Fruit fly (Drosophila melanogaster): ENCODE results near the gene srp.

The srp gene

DNA sequence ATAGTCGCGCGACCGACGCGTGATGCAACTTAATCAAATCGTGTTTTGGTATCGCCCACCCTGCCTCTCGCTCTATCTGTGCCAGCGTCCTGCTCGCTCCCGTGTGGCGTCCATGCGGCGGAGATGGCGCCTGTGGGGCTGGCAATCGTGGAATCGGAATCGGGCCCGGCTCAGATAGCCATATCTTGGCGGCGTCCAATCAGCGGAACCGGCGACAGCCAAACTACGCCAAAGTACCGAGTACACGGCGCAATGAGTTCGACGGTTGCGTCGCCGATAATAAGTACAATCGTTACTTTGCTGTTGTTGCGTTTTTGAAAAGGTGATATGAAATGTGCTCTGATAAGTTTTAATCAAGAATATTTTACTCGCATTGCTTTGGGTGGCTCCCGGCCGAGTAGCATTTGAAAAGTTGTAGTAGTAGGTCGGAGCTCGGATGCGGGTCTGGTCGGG is at the start of gene srp:
Gene srp, plus strand, starts transcription at position 391 of the 453 bp plus-strand sequence.
- no peak for TF ChIP-seq Sin3A (optimal IDR thresholded peaks at IDR 0.05)
- TF ChIP-seq insv (optimal IDR thresholded peaks at IDR 0.05), result no peak
- TF ChIP-seq ttk (optimal IDR thresholded peaks at IDR 0.05), result no peak
- TF ChIP-seq Myc (optimal IDR thresholded peaks at IDR 0.05), result no peak
- no peak for TF ChIP-seq h (optimal IDR thresholded peaks at IDR 0.05)
- no peak for TF ChIP-seq psq (optimal IDR thresholded peaks at IDR 0.05)

DNA sequence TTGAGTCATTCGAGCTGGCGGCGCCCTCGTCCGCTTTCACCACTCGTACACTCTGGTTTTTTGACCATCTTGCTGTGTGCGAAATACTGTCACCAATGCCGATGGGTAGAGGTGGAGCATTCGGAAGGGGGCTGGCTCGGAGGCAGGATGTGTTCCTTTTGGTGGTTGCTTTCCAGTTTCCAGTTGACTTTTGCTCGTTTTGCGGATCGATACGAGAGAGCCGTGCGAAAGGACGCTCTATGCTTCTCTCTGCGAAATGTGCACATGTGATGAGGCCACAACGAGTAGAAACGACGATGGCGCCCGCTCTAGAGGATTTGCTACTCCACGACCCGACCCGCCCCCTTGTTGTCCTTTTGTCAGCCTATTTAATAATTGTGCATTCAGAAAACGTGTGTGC is 48.2 kb upstream of the srp start:
- TF ChIP-seq ttk (optimal IDR thresholded peaks at IDR 0.05), result no peak
- TF ChIP-seq Sin3A (optimal IDR thresholded peaks at IDR 0.05), result no peak
- no peak for TF ChIP-seq h (optimal IDR thresholded peaks at IDR 0.05)
- no peak for TF ChIP-seq insv (optimal IDR thresholded peaks at IDR 0.05)
- no peak for TF ChIP-seq psq (optimal IDR thresholded peaks at IDR 0.05)
- no peak for TF ChIP-seq Myc (optimal IDR thresholded peaks at IDR 0.05)

DNA sequence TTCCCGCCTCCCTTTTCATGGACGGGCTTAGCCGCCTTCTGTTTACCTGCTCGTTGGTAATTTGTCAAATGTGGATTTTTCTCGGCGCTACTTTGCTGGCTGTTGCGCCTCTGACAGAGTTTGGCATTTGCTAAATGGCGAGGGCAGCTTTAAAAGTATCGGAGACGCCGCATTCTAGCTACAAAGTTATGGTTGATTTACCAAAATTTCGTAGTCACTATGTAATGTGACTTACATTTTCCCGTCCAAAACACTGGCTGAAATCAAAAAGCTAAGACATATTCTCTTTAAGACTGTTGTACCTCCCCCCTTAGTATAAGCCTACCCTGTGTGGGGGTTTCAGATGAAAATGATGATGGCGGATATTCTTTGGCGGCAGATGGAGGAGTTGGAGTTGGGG is 38.3 kb upstream of the srp start:
- TF ChIP-seq Myc (optimal IDR thresholded peaks at IDR 0.05) (no peak), insv (optimal IDR thresholded peaks at IDR 0.05) (no peak), ttk (optimal IDR thresholded peaks at IDR 0.05) (no peak), h (optimal IDR thresholded peaks at IDR 0.05) (no peak), Sin3A (optimal IDR thresholded peaks at IDR 0.05) (no peak), psq (optimal IDR thresholded peaks at IDR 0.05) (no peak)

DNA sequence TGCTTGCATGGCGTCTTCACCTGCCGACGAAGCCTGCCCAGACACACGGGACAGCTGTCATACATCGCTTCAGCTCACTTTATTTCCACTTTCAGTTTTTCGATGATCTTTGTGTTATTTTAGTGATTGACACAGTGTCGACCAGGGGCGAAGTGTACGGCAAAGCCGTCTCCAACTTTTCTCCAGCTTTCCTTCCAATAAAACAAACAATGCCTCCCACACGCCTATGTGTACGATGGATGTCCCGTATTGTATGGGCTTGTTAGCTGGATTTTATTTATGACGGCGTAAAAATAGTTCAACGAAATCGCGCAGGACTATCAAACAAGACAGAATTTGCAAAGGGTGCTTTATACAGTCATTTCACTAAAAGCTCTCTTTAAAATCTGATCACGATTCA is 35.1 kb upstream of the srp start, which contains the start of the genes CG31088 and CG46383:
Gene CG31088, minus strand, starts transcription at position 101 of the 400 bp plus-strand sequence.
Gene CG46383, minus strand, starts transcription at position 101 of the 400 bp plus-strand sequence.
- TF ChIP-seq Sin3A (optimal IDR thresholded peaks at IDR 0.05), result no peak
- no peak for TF ChIP-seq h (optimal IDR thresholded peaks at IDR 0.05)
- TF ChIP-seq psq (optimal IDR thresholded peaks at IDR 0.05), result no peak
- no peak for TF ChIP-seq Myc (optimal IDR thresholded peaks at IDR 0.05)
- TF ChIP-seq ttk (optimal IDR thresholded peaks at IDR 0.05), result no peak
- no peak for TF ChIP-seq insv (optimal IDR thresholded peaks at IDR 0.05)

DNA sequence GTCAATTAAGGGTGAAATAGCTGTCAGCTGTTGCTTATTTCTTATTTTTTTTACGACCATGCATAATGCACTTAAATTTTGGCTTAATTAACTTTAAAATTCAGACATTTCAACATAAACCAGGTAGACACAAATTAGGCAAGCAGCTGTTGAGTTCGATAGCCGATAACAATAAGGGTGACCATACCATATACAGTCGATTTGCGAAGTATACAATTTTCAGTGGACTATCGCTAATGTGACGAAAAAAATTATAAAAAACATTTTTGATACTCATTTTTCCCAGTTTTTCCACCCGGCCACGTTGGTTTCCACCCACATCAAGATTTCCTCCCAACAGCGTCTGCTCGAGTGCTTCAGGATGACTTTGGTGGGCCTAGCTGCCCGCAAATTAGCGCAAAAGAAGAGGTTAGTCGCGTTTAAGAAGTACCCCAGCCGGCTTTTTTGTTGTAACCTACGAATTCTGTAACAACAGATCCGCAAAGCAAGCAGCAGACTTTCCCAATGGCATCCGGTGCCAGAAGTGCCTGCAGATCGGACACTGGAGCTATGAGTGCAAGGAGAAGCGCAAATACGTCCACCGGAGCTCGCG is 22.2 kb upstream of the srp start, which contains the start of the genes CG4287 and CG5516:
Gene CG4287, minus strand, starts transcription at position 178 of the 592 bp plus-strand sequence.
Gene CG5516, plus strand, starts transcription at position 195 of the 592 bp plus-strand sequence.
- TF ChIP-seq insv (optimal IDR thresholded peaks at IDR 0.05) (no peak), h (optimal IDR thresholded peaks at IDR 0.05) (no peak), psq (optimal IDR thresholded peaks at IDR 0.05) (no peak), ttk (optimal IDR thresholded peaks at IDR 0.05) (no peak), Myc (optimal IDR thresholded peaks at IDR 0.05) (no peak), Sin3A (optimal IDR thresholded peaks at IDR 0.05) (no peak)

DNA sequence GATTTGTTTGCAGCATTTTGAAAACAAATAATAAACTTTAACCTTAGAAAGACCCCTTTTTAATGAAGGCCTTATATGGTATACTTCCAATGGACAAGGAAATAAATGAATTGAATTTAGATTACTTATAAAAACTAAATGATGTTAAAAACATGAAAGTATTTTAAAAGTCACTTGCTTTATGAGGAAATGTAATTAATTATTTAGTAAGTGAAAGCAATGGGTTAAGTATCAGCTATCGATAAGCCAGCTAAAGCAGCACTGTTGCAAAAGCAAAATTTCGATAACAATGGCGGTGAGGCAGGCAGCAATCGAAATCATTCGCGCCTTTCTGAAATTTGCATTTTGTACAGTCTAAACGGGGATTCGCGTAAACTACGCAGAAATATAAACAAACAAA is 20.8 kb upstream of the srp start, which contains the start of the genes CG32856 and Rbf2:
Gene CG32856, minus strand, starts transcription at position 183 of the 400 bp plus-strand sequence.
Gene Rbf2, plus strand, starts transcription at position 278 of the 400 bp plus-strand sequence.
- TF ChIP-seq insv (optimal IDR thresholded peaks at IDR 0.05) (no peak), psq (optimal IDR thresholded peaks at IDR 0.05) (no peak), Myc (optimal IDR thresholded peaks at IDR 0.05) (no peak), Sin3A (optimal IDR thresholded peaks at IDR 0.05) (no peak), h (optimal IDR thresholded peaks at IDR 0.05) (no peak), ttk (optimal IDR thresholded peaks at IDR 0.05) (no peak)

DNA sequence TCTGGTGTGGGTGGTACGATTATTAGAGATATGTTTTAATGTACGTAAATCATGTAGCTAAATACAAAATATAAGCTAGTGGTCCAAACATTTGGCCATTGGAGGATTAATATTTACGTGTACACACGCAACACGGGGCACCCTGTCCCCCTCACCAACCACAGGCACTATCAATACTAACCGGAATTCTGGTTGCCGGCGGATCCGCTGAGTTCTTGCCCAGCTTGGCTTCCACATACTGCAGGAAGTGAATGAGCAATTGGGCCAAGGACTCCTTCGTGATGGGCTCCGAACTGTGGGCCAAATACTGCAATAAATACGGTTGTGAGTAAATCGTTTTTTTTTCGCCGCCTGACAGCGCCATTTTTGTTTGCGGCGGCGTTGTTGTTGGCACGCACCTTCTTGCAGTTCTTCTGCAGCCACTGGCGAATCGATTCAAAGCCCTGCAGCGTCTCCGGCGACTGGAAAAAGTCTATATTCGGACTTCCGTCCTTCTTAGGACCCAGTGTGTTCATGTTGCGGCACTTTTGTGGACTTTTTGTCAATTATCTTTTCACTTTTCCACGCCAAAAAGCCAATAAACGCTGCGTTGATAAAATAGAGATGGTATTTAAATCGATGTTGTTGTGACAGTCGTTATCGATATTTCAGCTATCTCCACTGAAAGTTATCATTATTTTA is 13.5 kb upstream of the srp start, which contains the start of gene mor:
Gene mor, minus strand, starts transcription at position 616 of the 681 bp plus-strand sequence.
- TF ChIP-seq ttk (optimal IDR thresholded peaks at IDR 0.05) (no peak), h (optimal IDR thresholded peaks at IDR 0.05) (no peak), Myc (optimal IDR thresholded peaks at IDR 0.05) (no peak), Sin3A (optimal IDR thresholded peaks at IDR 0.05) (no peak), psq (optimal IDR thresholded peaks at IDR 0.05) (no peak), insv (optimal IDR thresholded peaks at IDR 0.05) (no peak)

DNA sequence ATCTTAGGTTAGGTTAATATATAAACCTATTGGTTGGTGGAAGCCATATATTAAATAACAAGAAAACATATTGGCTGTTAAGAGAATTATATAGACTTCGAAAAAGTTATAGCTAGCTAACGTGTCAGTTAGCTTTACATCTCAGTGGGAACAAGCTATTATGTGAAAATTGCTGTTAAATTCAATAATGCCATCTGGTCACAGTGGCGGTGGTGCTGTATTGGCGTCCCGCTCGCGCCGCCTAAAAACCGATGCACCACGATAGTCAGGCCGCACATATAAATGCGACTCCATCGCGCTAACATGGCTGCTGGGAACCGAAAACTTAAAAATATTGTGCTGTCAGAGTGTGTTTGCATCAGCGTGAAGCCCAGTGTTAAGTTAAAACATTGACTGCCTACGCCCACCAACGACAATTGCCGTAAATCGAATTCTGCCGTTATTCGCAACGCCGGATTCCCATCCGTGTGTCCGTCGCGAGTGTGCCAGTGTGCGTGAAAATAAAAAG is 12.9 kb upstream of the srp start, which contains the start of gene Hel89B:
Gene Hel89B, plus strand, starts transcription at position 320 of the 508 bp plus-strand sequence.
- TF ChIP-seq insv (optimal IDR thresholded peaks at IDR 0.05) (no peak), psq (optimal IDR thresholded peaks at IDR 0.05) (no peak), Myc (optimal IDR thresholded peaks at IDR 0.05) (no peak), Sin3A (optimal IDR thresholded peaks at IDR 0.05) (no peak), h (optimal IDR thresholded peaks at IDR 0.05) (no peak), ttk (optimal IDR thresholded peaks at IDR 0.05) (no peak)

DNA sequence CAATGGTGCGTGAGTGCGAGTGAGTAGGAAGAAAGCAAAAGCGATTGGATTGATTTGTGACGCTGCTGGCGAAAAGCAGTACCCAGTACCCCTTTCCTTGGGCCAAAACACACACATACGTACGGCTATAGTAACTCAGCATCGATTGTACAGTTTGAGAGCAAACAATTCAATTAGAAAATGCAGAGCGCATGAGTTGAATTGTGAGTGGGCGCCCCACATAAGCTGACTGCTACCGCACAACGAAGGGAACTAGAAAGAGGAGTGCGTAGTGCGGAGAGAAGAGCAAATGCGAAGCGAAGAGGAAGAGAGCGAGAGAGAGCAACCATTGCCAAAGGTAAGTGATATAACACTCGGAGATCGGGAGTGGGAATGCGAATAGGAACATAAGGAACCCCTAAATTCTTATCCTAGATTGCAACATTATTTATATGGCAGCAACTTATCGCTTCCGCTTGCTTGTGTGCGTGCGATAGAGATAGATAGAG is 12.4 kb upstream of the srp start:
- TF ChIP-seq Sin3A (optimal IDR thresholded peaks at IDR 0.05) (no peak), h (optimal IDR thresholded peaks at IDR 0.05) (no peak), insv (optimal IDR thresholded peaks at IDR 0.05) (no peak), Myc (optimal IDR thresholded peaks at IDR 0.05) (no peak)

DNA sequence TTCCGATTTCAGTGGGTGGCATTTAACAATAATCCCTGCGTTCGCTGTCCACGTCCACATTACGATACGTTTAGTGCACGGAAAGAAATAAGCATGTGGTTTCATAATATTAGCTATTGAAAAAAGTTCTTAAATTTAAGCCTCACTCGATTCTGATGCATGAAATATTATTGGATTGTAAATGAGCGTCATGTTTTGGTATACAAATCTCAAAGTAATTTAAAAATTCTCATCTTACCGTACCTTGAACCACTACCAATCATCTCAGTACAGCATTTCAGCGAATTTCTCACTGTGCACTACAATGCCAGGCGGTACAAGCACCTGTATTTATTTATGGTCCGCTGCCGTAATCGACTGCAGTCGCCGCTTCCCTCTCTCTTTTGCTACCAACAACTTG is 11.7 kb upstream of the srp start:
- no peak for TF ChIP-seq psq (optimal IDR thresholded peaks at IDR 0.05)
- TF ChIP-seq ttk (optimal IDR thresholded peaks at IDR 0.05), result peak; percentile 30

DNA sequence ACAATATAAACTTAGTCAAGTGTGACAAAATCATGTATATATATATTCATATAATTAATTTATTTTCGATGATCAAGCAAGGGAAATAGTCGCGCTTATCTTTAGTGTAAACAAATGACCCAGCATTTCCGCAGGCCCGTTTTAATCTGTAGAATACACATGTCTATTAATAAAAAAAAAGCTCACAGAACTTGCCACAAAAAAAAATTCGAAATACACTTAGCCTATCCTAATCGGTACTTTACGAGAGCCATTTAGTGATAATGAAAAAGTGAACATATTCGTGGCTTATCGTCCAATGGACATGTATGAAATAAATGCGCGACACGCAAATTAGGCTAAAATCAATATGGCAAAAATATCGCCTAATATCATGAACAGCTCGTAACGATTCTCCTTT is 10.8 kb upstream of the srp start:
- no peak for TF ChIP-seq Myc (optimal IDR thresholded peaks at IDR 0.05)
- TF ChIP-seq Sin3A (optimal IDR thresholded peaks at IDR 0.05), result no peak

DNA sequence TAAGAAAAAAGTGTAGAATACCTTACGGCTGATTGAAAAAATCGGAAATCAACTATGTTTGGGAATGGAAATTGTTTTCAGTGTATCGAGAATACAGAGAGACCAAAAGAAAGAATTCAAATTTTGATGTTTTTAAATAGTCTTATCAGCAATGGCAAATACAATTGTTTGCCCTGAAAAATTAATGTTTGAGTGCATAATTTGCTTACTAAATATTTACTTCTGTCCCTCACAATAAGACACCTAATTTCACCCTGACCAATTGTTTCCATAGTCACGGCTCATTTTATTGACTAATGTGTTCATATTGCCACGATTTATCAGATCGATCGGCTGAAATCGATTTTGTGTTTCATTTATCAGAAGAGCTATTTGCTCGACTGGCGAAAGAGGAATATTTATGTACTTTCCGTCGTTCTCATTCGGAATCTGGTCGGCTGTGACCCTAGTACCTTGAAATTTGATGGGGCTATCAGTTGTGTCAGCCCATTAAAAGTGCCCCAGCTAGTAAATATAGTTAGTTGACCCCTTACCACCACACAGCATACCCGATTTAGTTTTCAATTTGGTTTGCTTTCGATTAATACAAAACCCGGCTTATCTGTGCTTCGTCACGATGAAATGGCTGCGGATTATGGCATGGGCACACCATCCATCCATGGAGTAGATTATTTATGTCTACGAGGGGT is 2.3 kb upstream of the srp start:
- TF ChIP-seq h (optimal IDR thresholded peaks at IDR 0.05) (no peak), Myc (optimal IDR thresholded peaks at IDR 0.05) (no peak), psq (optimal IDR thresholded peaks at IDR 0.05) (no peak), insv (optimal IDR thresholded peaks at IDR 0.05) (no peak)

Measured in Kc167 (cell line).